Worm (Caenorhabditis elegans) whole organism, young adult: ENCODE measurements around the gene cyk-4.

Experiments
- B0336.3 ChIP-seq: fragments of 200-800 bp; sonication (Bioruptor generic); IDR thresholded peaks from 2 replicates; pipeline ENCODE4 v1.3.6; 2022; ENCODE audit warnings: missing genetic modification characterization, missing compliant biosample characterization
- C17E4.6 ChIP-seq: fragments of 200-800 bp; sonication (Bioruptor generic); IDR thresholded peaks from 2 replicates; pipeline ENCODE4 v1.3.6; 2022; ENCODE audit warnings: missing genetic modification reagents, missing genetic modification characterization, missing compliant biosample characterization
- F23B12.7 ChIP-seq: sonication (generic microtip); optimal IDR thresholded peaks from 2 replicates; lab custom pipeline; 2017; ENCODE audit warnings: missing genetic modification characterization, mild to moderate bottlenecking, missing compliant biosample characterization, antibody characterized with exemption, moderate library complexity; ENCODE audit not compliant: insufficient read depth
- F33H1.4 ChIP-seq: fragments of 200-800 bp; sonication (Bioruptor generic); IDR thresholded peaks from 2 replicates; pipeline ENCODE4 v1.3.6; 2022; ENCODE audit warnings: missing genetic modification reagents, missing genetic modification characterization, missing compliant biosample characterization
- K11D2.4 ChIP-seq: fragments of 200-800 bp; sonication (Bioruptor generic); IDR thresholded peaks from 2 replicates; pipeline ENCODE4 v1.3.6; 2022; ENCODE audit warnings: missing genetic modification reagents, missing genetic modification characterization, missing compliant biosample characterization
- K12H6.12 ChIP-seq: fragments of 200-800 bp; sonication (Bioruptor generic); optimal IDR thresholded peaks from 2 replicates; lab custom pipeline; 2018; ENCODE audit warnings: mild to moderate bottlenecking, missing genetic modification characterization, missing compliant biosample characterization
- T07F8.4 ChIP-seq: sonication (generic microtip); optimal IDR thresholded peaks from 2 replicates; lab custom pipeline; 2016; ENCODE audit warnings: mild to moderate bottlenecking, missing genetic modification characterization, moderate library complexity, missing compliant biosample characterization
- T26A5.8 ChIP-seq: sonication (generic microtip); optimal IDR thresholded peaks from 2 replicates; lab custom pipeline; 2016; ENCODE audit warnings: missing genetic modification characterization, missing compliant biosample characterization
- Y53G8AR.9 ChIP-seq: fragments of 200-800 bp; sonication (Bioruptor generic); conservative IDR thresholded peaks from 2 replicates; pipeline ENCODE4 v1.3.6; 2022; ENCODE audit warnings: missing genetic modification reagents, missing genetic modification characterization, missing compliant biosample characterization
- Y56A3A.18 ChIP-seq: fragments of 200-800 bp; sonication (Bioruptor generic); IDR thresholded peaks from 2 replicates; pipeline ENCODE4 v1.3.6; 2022; ENCODE audit warnings: missing genetic modification reagents, missing genetic modification characterization, missing compliant biosample characterization
- ama-1 ChIP-seq, 3 experiments: fragments of 150-350 bp in 1 of 3; sonication (generic microtip) in 2 of 3; optimal IDR thresholded peaks; 2 replicates each; lab custom pipeline; 2014 to 2018; ENCODE audit warnings: missing biosample characterization in 2 of 3, missing genetic modification characterization in 2 of 3, missing genetic modification reagents in 2 of 3
- aptf-2 ChIP-seq: fragments of 200-800 bp; sonication (Bioruptor generic); conservative IDR thresholded peaks from 2 replicates; pipeline ENCODE4 v1.3.6; 2022; ENCODE audit warnings: missing genetic modification reagents, missing genetic modification characterization, missing compliant biosample characterization
- athp-1 ChIP-seq: sonication (generic microtip); optimal IDR thresholded peaks from 2 replicates; lab custom pipeline; 2017; ENCODE audit warnings: mild to moderate bottlenecking, missing genetic modification characterization, missing compliant biosample characterization
- attf-5 ChIP-seq: fragments of 200-800 bp; sonication (Bioruptor generic); optimal IDR thresholded peaks from 2 replicates; lab custom pipeline; 2018; ENCODE audit warnings: mild to moderate bottlenecking, missing genetic modification characterization, missing compliant biosample characterization
- attf-6 ChIP-seq: fragments of 200-800 bp; sonication (Bioruptor generic); IDR thresholded peaks from 2 replicates; pipeline ENCODE4 v1.3.6; 2022; ENCODE audit warnings: missing genetic modification reagents, missing genetic modification characterization, missing compliant biosample characterization
- bed-2 ChIP-seq: fragments of 200-800 bp; sonication (Bioruptor generic); IDR thresholded peaks from 2 replicates; pipeline ENCODE4 v1.3.6; 2022; ENCODE audit warnings: missing genetic modification reagents, missing genetic modification characterization, missing compliant biosample characterization
- ceh-100 ChIP-seq: fragments of 200-800 bp; sonication (Bioruptor generic); IDR thresholded peaks from 2 replicates; pipeline ENCODE4 v1.3.6; 2022; ENCODE audit warnings: missing genetic modification reagents, missing genetic modification characterization, missing compliant biosample characterization
- chd-7 ChIP-seq: sonication (generic microtip); optimal IDR thresholded peaks from 2 replicates; lab custom pipeline; 2016; ENCODE audit warnings: mild to moderate bottlenecking, missing genetic modification characterization, moderate library complexity, missing compliant biosample characterization
- dpl-1 ChIP-seq: fragments of 150-350 bp; optimal IDR thresholded peaks from 2 replicates; lab custom pipeline; 2014; ENCODE audit warnings: missing biosample characterization, missing genetic modification reagents, missing genetic modification characterization
- efl-1 ChIP-seq: fragments of 150-350 bp; optimal IDR thresholded peaks from 2 replicates; lab custom pipeline; 2014; ENCODE audit warnings: missing biosample characterization, missing genetic modification reagents, missing genetic modification characterization
- gei-17 ChIP-seq: fragments of 200-800 bp; sonication (Bioruptor generic); optimal IDR thresholded peaks from 2 replicates; lab custom pipeline; 2018; ENCODE audit warnings: mild to moderate bottlenecking, missing genetic modification characterization, missing compliant biosample characterization
- him-1 ChIP-seq: sonication (generic microtip); optimal IDR thresholded peaks from 2 replicates; lab custom pipeline; 2016; ENCODE audit warnings: missing genotype, missing genetic modification reagents, missing genetic modification characterization, missing compliant biosample characterization
- lag-1 ChIP-seq: fragments of 200-800 bp; sonication (Bioruptor generic); IDR thresholded peaks from 2 replicates; pipeline ENCODE4 v1.3.6; 2022; ENCODE audit warnings: missing genetic modification reagents, missing genetic modification characterization, missing compliant biosample characterization
- lin-26 ChIP-seq: fragments of 200-800 bp; sonication (Bioruptor generic); IDR thresholded peaks from 2 replicates; pipeline ENCODE4 v1.3.6; 2022; ENCODE audit warnings: missing genetic modification reagents, missing genetic modification characterization, missing compliant biosample characterization
- lin-35 ChIP-seq, 3 experiments: fragments of 150-350 bp in 2 of 3; sonication (generic microtip) in 1 of 3; optimal IDR thresholded peaks; 2 replicates each; lab custom pipeline; 2014 to 2018; ENCODE audit warnings: missing biosample characterization in 3 of 3, missing genetic modification characterization in 3 of 3, missing genetic modification reagents in 3 of 3
- lin-40 ChIP-seq: sonication (generic microtip); optimal IDR thresholded peaks from 2 replicates; lab custom pipeline; 2016; ENCODE audit warnings: missing genetic modification characterization, mild to moderate bottlenecking, missing compliant biosample characterization, missing genotype, missing genetic modification reagents
- lsy-27 ChIP-seq: sonication (generic microtip); optimal IDR thresholded peaks from 2 replicates; lab custom pipeline; 2017; ENCODE audit warnings: missing genetic modification characterization, mild to moderate bottlenecking, missing compliant biosample characterization, antibody characterized with exemption, missing genotype, borderline replicate concordance; ENCODE audit not compliant: insufficient read depth
- madf-10 ChIP-seq: sonication (generic microtip); optimal IDR thresholded peaks from 2 replicates; lab custom pipeline; 2016; ENCODE audit warnings: mild to moderate bottlenecking, missing genetic modification characterization, missing compliant biosample characterization
- madf-3 ChIP-seq: fragments of 200-800 bp; sonication (Bioruptor generic); IDR thresholded peaks from 2 replicates; pipeline ENCODE4 v1.3.6; 2022; ENCODE audit warnings: missing genetic modification reagents, missing genetic modification characterization, missing compliant biosample characterization
- madf-6 ChIP-seq: fragments of 200-800 bp; sonication (Bioruptor generic); IDR thresholded peaks from 2 replicates; pipeline ENCODE4 v1.3.6; 2022; ENCODE audit warnings: missing genetic modification reagents, missing genetic modification characterization, missing compliant biosample characterization
- mcd-1 ChIP-seq: fragments of 200-800 bp; sonication (Bioruptor generic); IDR thresholded peaks from 2 replicates; pipeline ENCODE4 v1.3.6; 2022; ENCODE audit warnings: missing genetic modification reagents, missing genetic modification characterization, missing compliant biosample characterization
- mel-28 ChIP-seq: sonication (generic microtip); optimal IDR thresholded peaks from 2 replicates; lab custom pipeline; 2016; ENCODE audit warnings: borderline replicate concordance, mild to moderate bottlenecking, missing genetic modification characterization, missing compliant biosample characterization
- mxl-1 ChIP-seq: sonication (generic microtip); optimal IDR thresholded peaks from 2 replicates; lab custom pipeline; 2016; ENCODE audit warnings: missing genetic modification characterization, missing compliant biosample characterization
- nfya-1 ChIP-seq: sonication (generic microtip); optimal IDR thresholded peaks from 2 replicates; lab custom pipeline; 2017; ENCODE audit warnings: antibody characterized with exemption, missing compliant biosample characterization, missing genetic modification characterization, borderline replicate concordance; ENCODE audit not compliant: insufficient read depth
- nhr-27 ChIP-seq: fragments of 200-800 bp; sonication (Bioruptor generic); optimal IDR thresholded peaks from 2 replicates; lab custom pipeline; 2018; ENCODE audit warnings: mild to moderate bottlenecking, missing genetic modification characterization, moderate library complexity, missing compliant biosample characterization
- nhr-80 ChIP-seq: sonication (generic microtip); optimal IDR thresholded peaks from 2 replicates; lab custom pipeline; 2016; ENCODE audit warnings: missing genetic modification characterization, missing compliant biosample characterization
- pha-4 ChIP-seq: fragments of 150-350 bp; sonication (generic microtip); optimal IDR thresholded peaks from 2 replicates; lab custom pipeline; 2014; ENCODE audit warnings: missing biosample characterization, missing genetic modification reagents, missing genetic modification characterization
- rec-8 ChIP-seq, 2 experiments: sonication (generic microtip); optimal IDR thresholded peaks; 2 replicates each; lab custom pipeline; 2016; ENCODE audit warnings: mild to moderate bottlenecking in 2 of 2, missing genetic modification characterization in 2 of 2, missing genetic modification reagents in 2 of 2, missing genotype in 2 of 2, missing biosample characterization in 1 of 2, missing compliant biosample characterization in 1 of 2, moderate library complexity in 1 of 2
- snpc-1.1 ChIP-seq: sonication (generic microtip); optimal IDR thresholded peaks from 2 replicates; lab custom pipeline; 2017; ENCODE audit warnings: missing genetic modification characterization, mild to moderate bottlenecking, missing compliant biosample characterization, antibody characterized with exemption, moderate library complexity, missing genotype, missing genetic modification reagents; ENCODE audit not compliant: insufficient read depth
- xnd-1 ChIP-seq: sonication (generic microtip); optimal IDR thresholded peaks from 2 replicates; lab custom pipeline; 2016; ENCODE audit warnings: missing genotype, missing genetic modification reagents, missing genetic modification characterization, missing compliant biosample characterization
- zfh-2 ChIP-seq: fragments of 200-800 bp; sonication (Bioruptor generic); conservative IDR thresholded peaks from 2 replicates; pipeline ENCODE4 v1.3.6; 2022; ENCODE audit warnings: missing genetic modification reagents, missing genetic modification characterization, missing compliant biosample characterization
- ztf-18 ChIP-seq: sonication (generic microtip); optimal IDR thresholded peaks from 2 replicates; lab custom pipeline; 2016; ENCODE audit warnings: missing genotype, mild to moderate bottlenecking, missing genetic modification characterization, missing compliant biosample characterization
- ztf-26 ChIP-seq: sonication (generic microtip); optimal IDR thresholded peaks from 2 replicates; lab custom pipeline; 2017; ENCODE audit warnings: missing genetic modification characterization, missing compliant biosample characterization
- ztf-28 ChIP-seq: fragments of 200-800 bp; sonication (Bioruptor generic); IDR thresholded peaks from 2 replicates; pipeline ENCODE4 v1.3.6; 2022; ENCODE audit warnings: missing genetic modification reagents, missing genetic modification characterization, missing compliant biosample characterization

Gene cyk-4

DNA sequence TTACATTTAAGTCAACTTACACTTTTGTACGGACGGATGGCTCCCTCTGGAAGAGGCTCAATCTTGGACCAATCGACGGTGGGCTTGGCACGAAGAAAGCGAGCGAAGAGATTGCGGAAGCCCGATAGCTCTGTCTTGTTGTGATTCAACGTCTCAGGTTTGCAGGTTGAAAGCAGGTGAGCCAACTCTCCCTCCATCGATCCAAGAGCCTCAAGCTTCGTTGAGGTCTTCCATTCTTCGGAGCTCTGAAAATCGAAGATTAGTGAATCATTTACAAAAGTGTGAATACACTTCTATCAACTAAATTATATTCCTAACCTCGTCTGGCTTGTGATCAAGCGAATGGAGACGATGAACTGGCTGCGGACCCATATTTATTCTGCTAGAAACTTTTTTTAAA is 5.2 kb downstream of the cyk-4 start:
- TF ChIP-seq K11D2.4 (GFP tag; lab: Robert Waterston, UW) (no peak), lin-35 (GFP tag; optimal IDR thresholded peaks at IDR 0.05; lab: Kevin White, UChicago) (peak in 1 of 3 experiments; percentile 1), ztf-18 (tag; lab: Kevin White, UChicago) (no peak), zfh-2 (GFP tag; lab: Robert Waterston, UW) (0 out of 2 replicates have a peak, but pooled peaks have one; percentile 15), madf-10 (tag; lab: Kevin White, UChicago) (no peak), madf-3 (GFP tag; lab: Robert Waterston, UW) (0 out of 2 replicates have a peak, but pooled peaks have one; percentile 66), lsy-27 (tag; lab: Kevin White, UChicago) (no peak), nhr-80 (no peak), T26A5.8 (tag; lab: Kevin White, UChicago) (no peak)
- TF ChIP-seq, all 124 proteins: peak for 3

DNA sequence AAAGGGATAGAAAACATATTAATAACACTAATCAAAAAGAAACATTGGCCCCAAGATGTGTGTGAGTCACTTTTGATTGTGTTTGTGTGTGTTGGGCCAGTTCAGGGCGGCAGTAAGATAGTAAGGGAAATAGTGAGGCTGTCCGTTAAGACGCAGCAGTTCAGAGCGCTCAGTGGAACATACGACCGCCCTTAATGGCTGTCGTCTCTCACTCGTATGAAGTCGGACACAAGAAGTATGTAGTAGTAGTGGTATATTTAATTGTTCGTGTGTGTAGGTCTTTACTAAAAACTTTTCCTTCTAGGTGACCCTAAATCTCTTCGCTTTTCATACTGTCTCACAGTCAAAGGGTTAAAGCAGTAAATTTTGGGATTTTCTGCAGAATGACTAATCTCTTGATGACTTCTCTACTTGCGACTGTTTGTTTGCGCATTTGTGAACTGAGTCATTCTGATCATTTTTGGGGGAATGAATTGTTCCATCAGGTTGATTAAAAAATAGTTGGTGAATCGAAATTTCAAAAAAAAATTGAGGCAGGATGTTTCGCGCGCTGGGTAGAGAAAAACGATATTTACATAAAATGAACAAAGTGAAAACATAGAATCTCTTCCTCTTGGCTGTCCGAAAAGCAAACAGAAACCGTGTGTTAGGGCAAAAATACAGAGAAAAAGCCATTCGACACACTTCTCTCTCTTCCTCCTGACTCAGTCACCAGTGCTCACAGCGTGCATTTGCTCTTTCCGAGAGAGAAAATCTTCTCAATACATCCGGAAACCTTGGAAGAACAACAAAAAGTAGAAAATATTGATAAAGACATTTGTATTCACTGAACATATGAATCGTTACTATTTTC is 7.5 kb downstream of the cyk-4 start:
- TF ChIP-seq lin-40: peak; percentile 23
- peak; percentile 18 for TF ChIP-seq gei-17
- 0 out of 2 replicates have a peak, but pooled peaks have one; percentile 7 for TF ChIP-seq F33H1.4
- no peak for TF ChIP-seq snpc-1.1 (tag; lab: Kevin White, UChicago)
- TF ChIP-seq dpl-1 (GFP tag; lab: Kevin White, UChicago): no peak
- no peak for TF ChIP-seq xnd-1
- TF ChIP-seq ztf-28 (GFP tag; lab: Robert Waterston, UW): no peak
- TF ChIP-seq lag-1: no peak
- no peak for TF ChIP-seq bed-2 (GFP tag; lab: Robert Waterston, UW)
- TF ChIP-seq mxl-1 (tag; lab: Kevin White, UChicago): no peak
- 0 out of 2 replicates have a peak, but pooled peaks have one; percentile 31 for TF ChIP-seq lin-26 (GFP tag; lab: Robert Waterston, UW)
- TF ChIP-seq T26A5.8 (tag; lab: Kevin White, UChicago): no peak
- TF ChIP-seq efl-1 (GFP tag; lab: Kevin White, UChicago): peak; percentile 23
- TF ChIP-seq K12H6.12 (tag; lab: Kevin White, UChicago): peak; percentile 23
- TF ChIP-seq F23B12.7 (tag; lab: Kevin White, UChicago): no peak
- TF ChIP-seq rec-8 (tag; optimal IDR thresholded peaks at IDR 0.05; lab: Kevin White, UChicago): no peak
- TF ChIP-seq C17E4.6 (GFP tag; lab: Robert Waterston, UW): no peak
- no peak for TF ChIP-seq T07F8.4 (tag; lab: Kevin White, UChicago)
- no peak for TF ChIP-seq ama-1 (optimal IDR thresholded peaks at IDR 0.05; lab: Kevin White, UChicago)
- no peak for TF ChIP-seq ama-1 (GFP tag; optimal IDR thresholded peaks at IDR 0.05; lab: Kevin White, UChicago)
- 0 out of 2 replicates have a peak, but pooled peaks have one; percentile 8 for TF ChIP-seq attf-6 (GFP tag; lab: Robert Waterston, UW)
- TF ChIP-seq aptf-2 (GFP tag; lab: Robert Waterston, UW): no peak
- no peak for TF ChIP-seq mcd-1 (GFP tag; lab: Robert Waterston, UW)
- no peak; the same call in 1 of the 2 replicates for TF ChIP-seq Y53G8AR.9
- TF ChIP-seq pha-4 (tag; lab: Kevin White, UChicago): no peak
- TF ChIP-seq madf-6 (GFP tag; lab: Robert Waterston, UW): peak; percentile 10; the same call in 1 of the 2 replicates
- TF ChIP-seq chd-7: no peak
- TF ChIP-seq Y56A3A.18: peak; percentile 81; the same call in 1 of the 2 replicates
- no peak for TF ChIP-seq mel-28
- TF ChIP-seq athp-1 (tag; lab: Kevin White, UChicago): peak; percentile 45
- TF ChIP-seq nhr-27: no peak
- peak; percentile 9 for TF ChIP-seq attf-5 (GFP tag; lab: Kevin White, UChicago)
- no peak for TF ChIP-seq ztf-26
- no peak for TF ChIP-seq him-1 (tag; lab: Kevin White, UChicago)
- TF ChIP-seq B0336.3 (GFP tag; lab: Robert Waterston, UW): peak; percentile 78
- TF ChIP-seq ceh-100 (GFP tag; lab: Robert Waterston, UW): no peak
- no peak for TF ChIP-seq nfya-1 (tag; lab: Kevin White, UChicago)
